Worm (Caenorhabditis elegans) whole organism, young adult: ENCODE data around the gene Y4C6B.2.
A peak's percentile ranks its signal among the peaks of the same experiment; 100 is the strongest.

ENCODE experiments used
- B0261.1 ChIP-seq: sonication (generic microtip); optimal IDR thresholded peaks from 2 replicates; lab custom pipeline; 2016; ENCODE audit warnings: mild to moderate bottlenecking, missing genetic modification characterization, moderate library complexity, missing compliant biosample characterization
- B0336.3 ChIP-seq: fragments of 200-800 bp; sonication (Bioruptor generic); IDR thresholded peaks from 2 replicates; pipeline ENCODE4 v1.3.6; 2022; ENCODE audit warnings: missing genetic modification characterization, missing compliant biosample characterization
- F10E7.11 ChIP-seq: sonication (generic microtip); optimal IDR thresholded peaks from 2 replicates; lab custom pipeline; 2017; ENCODE audit warnings: mild to moderate bottlenecking, missing genetic modification characterization, moderate library complexity, missing compliant biosample characterization
- F22D6.2 ChIP-seq: sonication (generic microtip); optimal IDR thresholded peaks from 2 replicates; lab custom pipeline; 2016; ENCODE audit warnings: mild to moderate bottlenecking, missing genetic modification characterization, missing compliant biosample characterization
- F23B12.7 ChIP-seq: sonication (generic microtip); optimal IDR thresholded peaks from 2 replicates; lab custom pipeline; 2017; ENCODE audit warnings: missing genetic modification characterization, mild to moderate bottlenecking, missing compliant biosample characterization, antibody characterized with exemption, moderate library complexity; ENCODE audit not compliant: insufficient read depth
- F39B2.1 ChIP-seq: fragments of 200-800 bp; sonication (Bioruptor generic); IDR thresholded peaks from 2 replicates; pipeline ENCODE4 v1.3.6; 2022; ENCODE audit warnings: missing genetic modification reagents, missing genetic modification characterization, missing compliant biosample characterization
- F57C9.4 ChIP-seq: sonication (generic microtip); optimal IDR thresholded peaks from 2 replicates; lab custom pipeline; 2017; ENCODE audit warnings: mild to moderate bottlenecking, missing genetic modification characterization, missing compliant biosample characterization
- K12H6.12 ChIP-seq: fragments of 200-800 bp; sonication (Bioruptor generic); optimal IDR thresholded peaks from 2 replicates; lab custom pipeline; 2018; ENCODE audit warnings: mild to moderate bottlenecking, missing genetic modification characterization, missing compliant biosample characterization
- T26A5.8 ChIP-seq: sonication (generic microtip); optimal IDR thresholded peaks from 2 replicates; lab custom pipeline; 2016; ENCODE audit warnings: missing genetic modification characterization, missing compliant biosample characterization
- Y53G8AR.9 ChIP-seq: fragments of 200-800 bp; sonication (Bioruptor generic); conservative IDR thresholded peaks from 2 replicates; pipeline ENCODE4 v1.3.6; 2022; ENCODE audit warnings: missing genetic modification reagents, missing genetic modification characterization, missing compliant biosample characterization
- Y56A3A.18 ChIP-seq: fragments of 200-800 bp; sonication (Bioruptor generic); IDR thresholded peaks from 2 replicates; pipeline ENCODE4 v1.3.6; 2022; ENCODE audit warnings: missing genetic modification reagents, missing genetic modification characterization, missing compliant biosample characterization
- ZK185.1 ChIP-seq: sonication (generic microtip); optimal IDR thresholded peaks from 2 replicates; lab custom pipeline; 2016; ENCODE audit warnings: mild to moderate bottlenecking, missing genetic modification characterization, missing compliant biosample characterization; ENCODE audit not compliant: poor library complexity, severe bottlenecking
- aptf-2 ChIP-seq: fragments of 200-800 bp; sonication (Bioruptor generic); conservative IDR thresholded peaks from 2 replicates; pipeline ENCODE4 v1.3.6; 2022; ENCODE audit warnings: missing genetic modification reagents, missing genetic modification characterization, missing compliant biosample characterization
- aptf-3 ChIP-seq: fragments of 200-800 bp; sonication (Bioruptor generic); IDR thresholded peaks from 2 replicates; pipeline ENCODE4 v1.3.6; 2022; ENCODE audit warnings: missing genetic modification characterization, missing compliant biosample characterization
- attf-3 ChIP-seq: fragments of 200-800 bp; sonication (Bioruptor generic); conservative IDR thresholded peaks from 2 replicates; pipeline ENCODE4 v1.3.6; 2022; ENCODE audit warnings: missing genetic modification reagents, missing genetic modification characterization, missing compliant biosample characterization
- attf-5 ChIP-seq: fragments of 200-800 bp; sonication (Bioruptor generic); optimal IDR thresholded peaks from 2 replicates; lab custom pipeline; 2018; ENCODE audit warnings: mild to moderate bottlenecking, missing genetic modification characterization, missing compliant biosample characterization
- bed-1 ChIP-seq: fragments of 200-800 bp; sonication (Bioruptor generic); IDR thresholded peaks from 2 replicates; pipeline ENCODE4 v1.3.6; 2022; ENCODE audit warnings: missing genetic modification reagents, missing genetic modification characterization, missing compliant biosample characterization
- bed-2 ChIP-seq: fragments of 200-800 bp; sonication (Bioruptor generic); IDR thresholded peaks from 2 replicates; pipeline ENCODE4 v1.3.6; 2022; ENCODE audit warnings: missing genetic modification reagents, missing genetic modification characterization, missing compliant biosample characterization
- cebp-1 ChIP-seq, 2 experiments: fragments of 200-800 bp in 1 of 2; sonication (Bioruptor generic) in 1 of 2; sonication (generic microtip) in 1 of 2; IDR thresholded peaks in 1 of 2; optimal IDR thresholded peaks in 1 of 2; 2 replicates each; pipeline versions ENCODE4 v1.3.6 to Lab custom; 2017 to 2022; ENCODE audit warnings: missing compliant biosample characterization in 2 of 2, missing genetic modification characterization in 2 of 2, mild to moderate bottlenecking in 1 of 2, missing genetic modification reagents in 1 of 2, moderate library complexity in 1 of 2
- ceh-58 ChIP-seq: fragments of 200-800 bp; sonication (Bioruptor generic); IDR thresholded peaks from 2 replicates; pipeline ENCODE4 v1.3.6; 2022; ENCODE audit warnings: missing genetic modification characterization, missing compliant biosample characterization
- ceh-91 ChIP-seq: fragments of 200-800 bp; sonication (Bioruptor generic); IDR thresholded peaks from 2 replicates; pipeline ENCODE4 v1.3.6; 2022; ENCODE audit warnings: missing genetic modification reagents, missing genetic modification characterization, missing compliant biosample characterization
- chd-7 ChIP-seq: sonication (generic microtip); optimal IDR thresholded peaks from 2 replicates; lab custom pipeline; 2016; ENCODE audit warnings: mild to moderate bottlenecking, missing genetic modification characterization, moderate library complexity, missing compliant biosample characterization
- die-1 ChIP-seq: sonication (generic microtip); optimal IDR thresholded peaks from 2 replicates; lab custom pipeline; 2016; ENCODE audit warnings: missing genotype, mild to moderate bottlenecking, missing genetic modification characterization, missing compliant biosample characterization
- dox-1 ChIP-seq: fragments of 200-800 bp; sonication (Bioruptor generic); IDR thresholded peaks from 2 replicates; pipeline ENCODE4 v1.3.6; 2022; ENCODE audit warnings: missing genetic modification reagents, missing genetic modification characterization, missing compliant biosample characterization
- dpff-1 ChIP-seq: sonication (generic microtip); optimal IDR thresholded peaks from 2 replicates; lab custom pipeline; 2017; ENCODE audit warnings: mild to moderate bottlenecking, missing genetic modification characterization, missing compliant biosample characterization
- egl-18 ChIP-seq: fragments of 200-800 bp; sonication (Bioruptor generic); IDR thresholded peaks from 2 replicates; pipeline ENCODE4 v1.3.6; 2022; ENCODE audit warnings: missing genetic modification reagents, missing genetic modification characterization, missing compliant biosample characterization
- egl-44 ChIP-seq: fragments of 200-800 bp; sonication (Bioruptor generic); IDR thresholded peaks from 2 replicates; pipeline ENCODE4 v1.3.6; 2022; ENCODE audit warnings: missing genetic modification reagents, missing genetic modification characterization, missing compliant biosample characterization
- fkh-3 ChIP-seq: sonication (generic microtip); optimal IDR thresholded peaks from 2 replicates; lab custom pipeline; 2016; ENCODE audit warnings: mild to moderate bottlenecking, missing genetic modification characterization, missing compliant biosample characterization
- him-1 ChIP-seq: sonication (generic microtip); optimal IDR thresholded peaks from 2 replicates; lab custom pipeline; 2016; ENCODE audit warnings: missing genotype, missing genetic modification reagents, missing genetic modification characterization, missing compliant biosample characterization
- hmg-20 ChIP-seq: fragments of 200-800 bp; sonication (Bioruptor generic); IDR thresholded peaks from 2 replicates; pipeline ENCODE4 v1.3.6; 2022; ENCODE audit warnings: missing genetic modification reagents, missing genetic modification characterization, missing compliant biosample characterization
- hsf-1 ChIP-seq: fragments of 200-800 bp; sonication (Bioruptor generic); IDR thresholded peaks from 2 replicates; pipeline ENCODE4 v1.3.6; 2022; ENCODE audit warnings: missing genetic modification reagents, missing genetic modification characterization, missing compliant biosample characterization
- let-526 ChIP-seq: fragments of 200-800 bp; sonication (Bioruptor generic); IDR thresholded peaks from 2 replicates; pipeline ENCODE4 v1.3.6; 2022; ENCODE audit warnings: missing genetic modification reagents, missing genetic modification characterization, missing compliant biosample characterization
- lin-40 ChIP-seq: sonication (generic microtip); optimal IDR thresholded peaks from 2 replicates; lab custom pipeline; 2016; ENCODE audit warnings: missing genetic modification characterization, mild to moderate bottlenecking, missing compliant biosample characterization, missing genotype, missing genetic modification reagents
- lin-54 ChIP-seq: fragments of 200-800 bp; sonication (Bioruptor generic); optimal IDR thresholded peaks from 2 replicates; lab custom pipeline; 2018; ENCODE audit warnings: mild to moderate bottlenecking, missing genetic modification characterization, missing compliant biosample characterization
- mcd-1 ChIP-seq: fragments of 200-800 bp; sonication (Bioruptor generic); IDR thresholded peaks from 2 replicates; pipeline ENCODE4 v1.3.6; 2022; ENCODE audit warnings: missing genetic modification reagents, missing genetic modification characterization, missing compliant biosample characterization
- nfya-1 ChIP-seq: sonication (generic microtip); optimal IDR thresholded peaks from 2 replicates; lab custom pipeline; 2017; ENCODE audit warnings: antibody characterized with exemption, missing compliant biosample characterization, missing genetic modification characterization, borderline replicate concordance; ENCODE audit not compliant: insufficient read depth
- nhr-90 ChIP-seq: sonication (generic microtip); optimal IDR thresholded peaks from 2 replicates; lab custom pipeline; 2016; ENCODE audit warnings: missing genotype, mild to moderate bottlenecking, missing genetic modification characterization, missing compliant biosample characterization
- rcor-1 ChIP-seq: fragments of 200-800 bp; sonication (Bioruptor generic); IDR thresholded peaks from 2 replicates; pipeline ENCODE4 v1.3.6; 2022; ENCODE audit warnings: missing genetic modification reagents, missing genetic modification characterization, missing compliant biosample characterization
- sea-2 ChIP-seq: fragments of 200-800 bp; sonication (Bioruptor generic); IDR thresholded peaks from 2 replicates; pipeline ENCODE4 v1.3.6; 2022; ENCODE audit warnings: missing genetic modification characterization, missing compliant biosample characterization
- snpc-1.3 ChIP-seq: sonication (generic microtip); optimal IDR thresholded peaks from 2 replicates; lab custom pipeline; 2017; ENCODE audit warnings: missing genetic modification characterization, mild to moderate bottlenecking, missing compliant biosample characterization, antibody characterized with exemption, moderate library complexity, missing genotype, missing genetic modification reagents; ENCODE audit not compliant: insufficient read depth
- snpc-4 ChIP-seq, 5 experiments: fragments of 150-350 bp in 1 of 5; sonication (generic microtip) in 4 of 5; optimal IDR thresholded peaks; 2 replicates each; lab custom pipeline; 2014 to 2018; ENCODE audit warnings: missing genetic modification characterization in 5 of 5, missing biosample characterization in 3 of 5, antibody characterized with exemption in 2 of 5, mild to moderate bottlenecking in 2 of 5, missing compliant biosample characterization in 2 of 5, missing genotype in 2 of 5, moderate library complexity in 2 of 5, missing genetic modification reagents in 1 of 5
- zim-3 ChIP-seq: sonication (generic microtip); optimal IDR thresholded peaks from 2 replicates; lab custom pipeline; 2017; ENCODE audit warnings: mild to moderate bottlenecking, missing genetic modification characterization, moderate library complexity, missing compliant biosample characterization
- ztf-18 ChIP-seq: sonication (generic microtip); optimal IDR thresholded peaks from 2 replicates; lab custom pipeline; 2016; ENCODE audit warnings: missing genotype, mild to moderate bottlenecking, missing genetic modification characterization, missing compliant biosample characterization
- ztf-26 ChIP-seq: sonication (generic microtip); optimal IDR thresholded peaks from 2 replicates; lab custom pipeline; 2017; ENCODE audit warnings: missing genetic modification characterization, missing compliant biosample characterization
- ztf-6 ChIP-seq: fragments of 200-800 bp; sonication (Bioruptor generic); IDR thresholded peaks from 2 replicates; pipeline ENCODE4 v1.3.6; 2022; ENCODE audit warnings: missing genetic modification reagents, missing genetic modification characterization, missing compliant biosample characterization

The Y4C6B.2 gene

DNA sequence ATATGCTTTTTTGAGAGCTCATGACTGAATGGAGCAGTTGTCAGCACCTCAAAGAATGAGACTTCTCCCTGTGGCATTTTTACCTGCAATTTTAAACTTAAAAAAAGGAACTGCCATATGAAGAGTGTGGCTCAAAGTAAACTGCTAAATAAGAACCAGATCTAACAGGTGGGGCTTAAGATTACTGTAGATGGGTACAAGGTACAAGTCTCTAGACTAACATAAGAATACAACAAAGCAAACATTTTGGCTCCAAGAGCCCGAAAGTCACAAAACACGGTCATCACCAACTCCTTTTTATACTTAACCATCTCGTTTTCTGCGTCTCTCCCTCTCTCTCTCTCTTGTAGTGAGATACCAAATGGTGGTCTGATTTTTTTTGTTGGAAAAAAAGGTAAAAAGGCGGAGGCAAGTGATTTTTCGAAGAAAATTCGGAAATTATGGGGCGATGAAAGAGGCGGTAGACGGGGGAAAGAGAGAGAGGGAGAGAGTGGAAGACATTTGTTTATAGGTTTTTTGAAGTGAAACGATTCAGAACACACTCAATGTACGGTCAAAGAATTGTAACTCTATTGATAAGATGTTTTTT is 49.2 kb downstream of the Y4C6B.2 start, which contains the start of gene elo-6 (continued):
- TF ChIP-seq lin-40 (tag; lab: Kevin White, UChicago) (no peak), hmg-20 (GFP tag; lab: Robert Waterston, UW) (no peak), egl-44 (no peak), dpff-1 (tag; lab: Kevin White, UChicago) (no peak), Y53G8AR.9 (no peak), ceh-58 (GFP tag; lab: Robert Waterston, UW) (no peak), aptf-2 (GFP tag; lab: Robert Waterston, UW) (no peak), attf-5 (GFP tag; lab: Kevin White, UChicago) (peak; percentile 31), chd-7 (tag; lab: Kevin White, UChicago) (no peak), F23B12.7 (tag; lab: Kevin White, UChicago) (no peak), fkh-3 (tag; lab: Kevin White, UChicago) (no peak), snpc-4 (GFP tag; optimal IDR thresholded peaks at IDR 0.05; lab: Kevin White, UChicago) (no peak), snpc-4 (tag; optimal IDR thresholded peaks at IDR 0.05; lab: Kevin White, UChicago) (peak in 1 of 4 experiments; percentile 23), rcor-1 (GFP tag; lab: Robert Waterston, UW) (no peak), Y56A3A.18 (no peak), aptf-3 (no peak), K12H6.12 (tag; lab: Kevin White, UChicago) (no peak), hsf-1 (GFP tag; lab: Robert Waterston, UW) (no peak), cebp-1 (GFP tag; IDR thresholded peaks at IDR 0.05; lab: Robert Waterston, UW) (no peak), cebp-1 (tag; optimal IDR thresholded peaks at IDR 0.05; lab: Kevin White, UChicago) (peak; percentile 52), attf-3 (GFP tag; lab: Robert Waterston, UW) (no peak), B0261.1 (tag; lab: Kevin White, UChicago) (no peak), dox-1 (GFP tag; lab: Robert Waterston, UW) (0 out of 2 replicates have a peak, but pooled peaks have one; percentile 34), F57C9.4 (tag; lab: Kevin White, UChicago) (no peak)

DNA sequence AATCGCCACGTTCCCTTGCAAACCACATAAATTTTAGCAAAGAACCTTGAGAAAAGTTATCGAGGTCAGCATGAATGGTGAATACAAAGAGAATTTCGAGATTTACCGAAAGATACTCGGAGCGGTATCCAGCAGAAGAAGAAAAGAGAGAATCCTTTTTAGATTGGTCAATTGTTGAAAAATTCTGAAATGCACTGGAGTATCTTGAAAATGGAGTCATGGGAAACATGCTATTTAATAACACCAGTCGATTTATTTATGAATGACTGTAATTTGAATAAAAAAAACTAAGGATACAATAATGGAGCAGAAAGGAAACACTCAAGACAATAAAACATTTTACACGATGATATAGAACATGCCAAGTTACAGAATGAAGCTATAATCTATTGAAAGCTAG is 50.6 kb downstream of the Y4C6B.2 start:
- TF ChIP-seq B0336.3 (GFP tag; lab: Robert Waterston, UW), result peak; percentile 82
- TF ChIP-seq ztf-26 (tag; lab: Kevin White, UChicago), result no peak
- TF ChIP-seq aptf-2 (GFP tag; lab: Robert Waterston, UW), result no peak
- TF ChIP-seq let-526 (GFP tag; lab: Robert Waterston, UW), result no peak
- TF ChIP-seq F39B2.1 (GFP tag; lab: Robert Waterston, UW), result no peak
- TF ChIP-seq F10E7.11 (tag; lab: Kevin White, UChicago), result no peak
- no peak for TF ChIP-seq lin-40 (tag; lab: Kevin White, UChicago)
- TF ChIP-seq ztf-6 (GFP tag; lab: Robert Waterston, UW), result no peak
- TF ChIP-seq ztf-18, result no peak
- no peak for TF ChIP-seq ZK185.1 (tag; lab: Kevin White, UChicago)
- TF ChIP-seq mcd-1 (GFP tag; lab: Robert Waterston, UW), result peak; percentile 45; the same call in 1 of the 2 replicates
- no peak for TF ChIP-seq nfya-1 (tag; lab: Kevin White, UChicago)
- TF ChIP-seq sea-2 (GFP tag; lab: Robert Waterston, UW), result no peak
- TF ChIP-seq nhr-90, result no peak
- peak; percentile 71 for TF ChIP-seq snpc-1.3
- no peak for TF ChIP-seq zim-3
- no peak for TF ChIP-seq him-1 (tag; lab: Kevin White, UChicago)
- TF ChIP-seq die-1, result no peak
- no peak for TF ChIP-seq F22D6.2 (tag; lab: Kevin White, UChicago)
- TF ChIP-seq B0261.1 (tag; lab: Kevin White, UChicago), result no peak
- no peak for TF ChIP-seq attf-3 (GFP tag; lab: Robert Waterston, UW)
- TF ChIP-seq ceh-91 (GFP tag; lab: Robert Waterston, UW), result no peak
- no peak for TF ChIP-seq egl-44
- TF ChIP-seq bed-2, result no peak
- TF ChIP-seq egl-18 (GFP tag; lab: Robert Waterston, UW), result no peak
- no peak for TF ChIP-seq bed-1 (GFP tag; lab: Robert Waterston, UW)
- no peak for TF ChIP-seq T26A5.8 (tag; lab: Kevin White, UChicago)
- no peak for TF ChIP-seq cebp-1 (GFP tag; IDR thresholded peaks at IDR 0.05; lab: Robert Waterston, UW)
- TF ChIP-seq cebp-1 (tag; optimal IDR thresholded peaks at IDR 0.05; lab: Kevin White, UChicago), result no peak
- TF ChIP-seq lin-54 (GFP tag; lab: Kevin White, UChicago), result peak; percentile 57
